Fruit fly (Drosophila melanogaster): ENCODE results near the gene CG10019.

dm6 chr2L:3772068-3772428 lies 41.8 kb downstream of the CG10019 start:
- TF ChIP-seq CG6854 (GFP tag; optimal IDR thresholded peaks at IDR 0.05) (no peak), Ets21C (GFP tag; optimal IDR thresholded peaks at IDR 0.05) (no peak), CG8632 (GFP tag; optimal IDR thresholded peaks at IDR 0.05) (no peak), Hr38 (GFP tag; optimal IDR thresholded peaks at IDR 0.05) (no peak), OdsH (GFP tag; optimal IDR thresholded peaks at IDR 0.05) (no peak), Sox15 (GFP tag; optimal IDR thresholded peaks at IDR 0.05) (no peak), CG32006 (GFP tag; optimal IDR thresholded peaks at IDR 0.05) (no peak), CG10631 (GFP tag; optimal IDR thresholded peaks at IDR 0.05) (no peak), Lpt (GFP tag; optimal IDR thresholded peaks at IDR 0.05) (no peak)
